Worm (Caenorhabditis elegans): ENCODE measurements around the gene twk-39.

twk-39 gene

ce11 chrIII:11823260-11823659 is 27.7 kb downstream of the twk-39 start, which contains the start of gene C18D11.3 (continued):
- no peak for TF ChIP-seq zip-2 (tag; optimal IDR thresholded peaks at IDR 0.05)
- TF ChIP-seq nhr-41 (GFP tag; IDR thresholded peaks at IDR 0.05), result no peak
- TF ChIP-seq tag-97 (GFP tag; IDR thresholded peaks at IDR 0.05), result no peak
- TF ChIP-seq lir-3 (tag; optimal IDR thresholded peaks at IDR 0.05), result no peak
- TF ChIP-seq F37D6.2 (tag; optimal IDR thresholded peaks at IDR 0.05), result peak; percentile 25
- TF ChIP-seq lin-39 (tag; optimal IDR thresholded peaks at IDR 0.05), result no peak
- peak; percentile 15 for TF ChIP-seq nhr-25 (tag; optimal IDR thresholded peaks at IDR 0.05; ENCODE audit: borderline replicate concordance, insufficient read depth)
- peak; percentile 57; the same call in 1 of the 2 replicates for TF ChIP-seq php-3 (GFP tag; IDR thresholded peaks at IDR 0.05)
- TF ChIP-seq nhr-11 (tag; optimal IDR thresholded peaks at IDR 0.05), result peak; percentile 83
- peak; percentile 99 for TF ChIP-seq hlh-30 (tag; optimal IDR thresholded peaks at IDR 0.05; ENCODE audit: insufficient read depth)
- TF ChIP-seq ceh-28 (tag; optimal IDR thresholded peaks at IDR 0.05), result no peak
- TF ChIP-seq lin-13 (GFP tag; optimal IDR thresholded peaks at IDR 0.05), result peak; percentile 88
- TF ChIP-seq F44E2.7 (GFP tag; IDR thresholded peaks at IDR 0.05), result no peak
- peak; percentile 90 for TF ChIP-seq mep-1 (tag; optimal IDR thresholded peaks at IDR 0.05)
- TF ChIP-seq T20F7.1 (GFP tag; optimal IDR thresholded peaks at IDR 0.05), result no peak
- TF ChIP-seq egl-43 (GFP tag; IDR thresholded peaks at IDR 0.05), result 0 out of 2 replicates have a peak, but pooled peaks have one; percentile 5
- no peak for TF ChIP-seq egl-27 (tag; optimal IDR thresholded peaks at IDR 0.05)
- TF ChIP-seq nhr-28 (tag; optimal IDR thresholded peaks at IDR 0.05), result peak; percentile 67
- peak; percentile 86 for TF ChIP-seq nhr-77 (tag; optimal IDR thresholded peaks at IDR 0.05)
- no peak for TF ChIP-seq mxl-2 (GFP tag; conservative IDR thresholded peaks at IDR 0.05)
- TF ChIP-seq cey-2 (tag; optimal IDR thresholded peaks at IDR 0.05; ENCODE audit: borderline replicate concordance, insufficient read depth), result no peak
- TF ChIP-seq daf-16 (GFP tag; optimal IDR thresholded peaks at IDR 0.05), result peak in 1 of 2 experiments; percentile 38
- TF ChIP-seq daf-16 (tag; optimal IDR thresholded peaks at IDR 0.05), result peak; percentile 99
- TF ChIP-seq D1046.2 (GFP tag; IDR thresholded peaks at IDR 0.05), result no peak
- TF ChIP-seq dmd-9 (GFP tag; IDR thresholded peaks at IDR 0.05), result 0 out of 2 replicates have a peak, but pooled peaks have one; percentile 48
- TF ChIP-seq fkh-10 (GFP tag; optimal IDR thresholded peaks at IDR 0.05), result peak; percentile 27
- TF ChIP-seq F26F4.8 (GFP tag; conservative IDR thresholded peaks at IDR 0.05), result no peak
- TF ChIP-seq skn-1 (tag; optimal IDR thresholded peaks at IDR 0.05), result no peak
- TF ChIP-seq ZK546.5 (tag; optimal IDR thresholded peaks at IDR 0.05), result no peak
- no peak for TF ChIP-seq sdz-12 (GFP tag; optimal IDR thresholded peaks at IDR 0.05)
- no peak for TF ChIP-seq Y48G9A.11 (GFP tag; IDR thresholded peaks at IDR 0.05)
- peak; percentile 29 for TF ChIP-seq nhr-102 (tag; optimal IDR thresholded peaks at IDR 0.05)
- TF ChIP-seq arid-1 (GFP tag; conservative IDR thresholded peaks at IDR 0.05), result peak; percentile 48; the same call in 1 of the 2 replicates
- peak; percentile 35 for TF ChIP-seq nhr-6 (tag; optimal IDR thresholded peaks at IDR 0.05)
- no peak for TF ChIP-seq aly-2 (tag; optimal IDR thresholded peaks at IDR 0.05)
- TF ChIP-seq lin-38 (GFP tag; IDR thresholded peaks at IDR 0.05), result peak; percentile 83
- no peak for TF ChIP-seq saeg-2 (GFP tag; IDR thresholded peaks at IDR 0.05)
- TF ChIP-seq zip-11 (GFP tag; IDR thresholded peaks at IDR 0.05), result no peak
- no peak for TF ChIP-seq daf-19 (GFP tag; conservative IDR thresholded peaks at IDR 0.05)
- no peak for TF ChIP-seq ceh-32 (tag; optimal IDR thresholded peaks at IDR 0.05; ENCODE audit: poor library complexity)
- TF ChIP-seq hlh-11 (tag; optimal IDR thresholded peaks at IDR 0.05), result peak; percentile 99
- TF ChIP-seq snpc-1.2 (GFP tag; IDR thresholded peaks at IDR 0.05), result no peak
- no peak for TF ChIP-seq R02D3.7 (tag; optimal IDR thresholded peaks at IDR 0.05)
- TF ChIP-seq dpl-1 (GFP tag; optimal IDR thresholded peaks at IDR 0.05), result peak; percentile 77
- peak in 1 of 2 experiments; percentile 89 for TF ChIP-seq mdl-1 (tag; optimal IDR thresholded peaks at IDR 0.05)
- no peak for TF ChIP-seq attf-4 (tag; optimal IDR thresholded peaks at IDR 0.05)
- 0 out of 2 replicates have a peak, but pooled peaks have one; percentile 39 for TF ChIP-seq ceh-20 (GFP tag; IDR thresholded peaks at IDR 0.05)
- TF ChIP-seq lim-7 (GFP tag; IDR thresholded peaks at IDR 0.05), result no peak; the same call in 1 of the 2 replicates
- no peak for TF ChIP-seq ctbp-1 (GFP tag; IDR thresholded peaks at IDR 0.05)
- TF ChIP-seq madf-9 (GFP tag; conservative IDR thresholded peaks at IDR 0.05), result peak; percentile 55; the same call in 1 of the 2 replicates
- TF ChIP-seq lin-29 (GFP tag; IDR thresholded peaks at IDR 0.05), result 0 out of 2 replicates have a peak, but pooled peaks have one; percentile 48
